Worm (Caenorhabditis elegans): Measurements from ENCODE around the gene T05A12.3.
A peak's percentile ranks its signal among the peaks of the same experiment; 100 is the strongest.

Gene T05A12.3

ce11 chrIV:6887601-6888099 lies at the start of gene T05A12.3, which contains the start of gene T05A12.4:
Gene T05A12.3, minus strand, starts transcription at chrIV:6887651.
Gene T05A12.4, plus strand, starts transcription at chrIV:6887948.
- TF ChIP-seq aly-2 (tag; optimal IDR thresholded peaks at IDR 0.05) (no peak), fkh-10 (GFP tag; optimal IDR thresholded peaks at IDR 0.05) (no peak), tbx-2 (tag; optimal IDR thresholded peaks at IDR 0.05) (no peak), nhr-43 (tag; optimal IDR thresholded peaks at IDR 0.05; ENCODE audit: poor library complexity, severe bottlenecking) (peak; percentile 25), R02D3.7 (tag; optimal IDR thresholded peaks at IDR 0.05) (peak; percentile 44), egl-5 (tag; optimal IDR thresholded peaks at IDR 0.05) (peak; percentile 56), ceh-82 (tag; optimal IDR thresholded peaks at IDR 0.05) (no peak), hmg-11 (tag; optimal IDR thresholded peaks at IDR 0.05) (peak; percentile 39), unc-39 (tag; optimal IDR thresholded peaks at IDR 0.05) (no peak), nhr-76 (tag; optimal IDR thresholded peaks at IDR 0.05) (no peak), sea-2 (GFP tag; optimal IDR thresholded peaks at IDR 0.05) (no peak), elt-2 (tag; optimal IDR thresholded peaks at IDR 0.05) (peak; percentile 30), ceh-28 (tag; optimal IDR thresholded peaks at IDR 0.05) (peak; percentile 10), skn-1 (tag; optimal IDR thresholded peaks at IDR 0.05) (no peak), nhr-25 (tag; optimal IDR thresholded peaks at IDR 0.05) (peak; percentile 65), nhr-237 (tag; optimal IDR thresholded peaks at IDR 0.05) (no peak), nhr-11 (tag; optimal IDR thresholded peaks at IDR 0.05) (no peak), nhr-12 (tag; optimal IDR thresholded peaks at IDR 0.05) (no peak), lsy-12 (tag; optimal IDR thresholded peaks at IDR 0.05) (no peak), mdl-1 (tag; optimal IDR thresholded peaks at IDR 0.05) (no peak), nhr-77 (tag; optimal IDR thresholded peaks at IDR 0.05) (no peak), ZK546.5 (tag; optimal IDR thresholded peaks at IDR 0.05) (no peak), snpc-4 (tag; optimal IDR thresholded peaks at IDR 0.05) (peak; percentile 63), ztf-4 (tag; optimal IDR thresholded peaks at IDR 0.05) (no peak), zag-1 (tag; optimal IDR thresholded peaks at IDR 0.05) (no peak), pqm-1 (tag; optimal IDR thresholded peaks at IDR 0.05) (no peak), pha-4 (tag; optimal IDR thresholded peaks at IDR 0.05) (no peak), nhr-23 (tag; optimal IDR thresholded peaks at IDR 0.05) (no peak), ama-1 (optimal IDR thresholded peaks at IDR 0.05) (no peak), lin-39 (tag; optimal IDR thresholded peaks at IDR 0.05) (peak; percentile 46), nfya-1 (tag; optimal IDR thresholded peaks at IDR 0.05; ENCODE audit: insufficient read depth) (peak; percentile 58), unc-62 (GFP tag; optimal IDR thresholded peaks at IDR 0.05) (no peak), mml-1 (tag; optimal IDR thresholded peaks at IDR 0.05) (no peak), lin-15B (tag; optimal IDR thresholded peaks at IDR 0.05) (peak; percentile 60), jun-1 (tag; optimal IDR thresholded peaks at IDR 0.05) (no peak), elt-1 (tag; optimal IDR thresholded peaks at IDR 0.05) (no peak), ceh-9 (tag; optimal IDR thresholded peaks at IDR 0.05) (no peak), nhr-28 (tag; optimal IDR thresholded peaks at IDR 0.05) (no peak), elt-3 (tag; optimal IDR thresholded peaks at IDR 0.05) (no peak), eor-1 (tag; optimal IDR thresholded peaks at IDR 0.05) (no peak), fkh-2 (tag; optimal IDR thresholded peaks at IDR 0.05) (no peak), nhr-67 (tag; optimal IDR thresholded peaks at IDR 0.05) (no peak), daf-12 (tag; optimal IDR thresholded peaks at IDR 0.05) (no peak), egl-27 (tag; optimal IDR thresholded peaks at IDR 0.05) (no peak), fos-1 (tag; optimal IDR thresholded peaks at IDR 0.05) (no peak), ztf-11 (tag; optimal IDR thresholded peaks at IDR 0.05) (no peak), ceh-16 (tag; optimal IDR thresholded peaks at IDR 0.05) (no peak)

- TF ChIP-seq pha-4 (tag; optimal IDR thresholded peaks at IDR 0.05), result no peak
- no peak for TF ChIP-seq egl-27 (tag; optimal IDR thresholded peaks at IDR 0.05)
- no peak for TF ChIP-seq elt-2 (tag; optimal IDR thresholded peaks at IDR 0.05)
- TF ChIP-seq sea-2 (GFP tag; optimal IDR thresholded peaks at IDR 0.05), result no peak
- TF ChIP-seq R02D3.7 (tag; optimal IDR thresholded peaks at IDR 0.05), result no peak
- TF ChIP-seq lin-39 (tag; optimal IDR thresholded peaks at IDR 0.05), result no peak
- no peak for TF ChIP-seq elt-3 (tag; optimal IDR thresholded peaks at IDR 0.05)
- TF ChIP-seq ceh-9 (tag; optimal IDR thresholded peaks at IDR 0.05), result no peak
- no peak for TF ChIP-seq nhr-76 (tag; optimal IDR thresholded peaks at IDR 0.05)
Measured at ce11 chrIV:6928417-6928816, 41.0 kb upstream of the T05A12.3 start, which contains the start of gene cest-6. Gene cest-6, minus strand, starts transcription at chrIV:6928517.

All from whole organism, L3 larva.